Worm (Caenorhabditis elegans) whole organism, L1 larva: ENCODE data around the gene set-17.

Experiments used
- C04F5.9 ChIP-seq: sonication (generic microtip); optimal IDR thresholded peaks from 2 replicates; lab custom pipeline; 2016; ENCODE audit warnings: missing genetic modification characterization, missing compliant biosample characterization
- C16A3.4 ChIP-seq: fragments of 150-350 bp; optimal IDR thresholded peaks from 2 replicates; lab custom pipeline; 2014; ENCODE audit warnings: missing biosample characterization, missing genetic modification characterization
- Y116A8C.19 ChIP-seq: sonication (generic microtip); optimal IDR thresholded peaks from 2 replicates; lab custom pipeline; 2016; ENCODE audit warnings: missing compliant biosample characterization, missing genetic modification characterization, borderline replicate concordance
- aly-2 ChIP-seq: fragments of 150-350 bp; optimal IDR thresholded peaks from 2 replicates; lab custom pipeline; 2014; ENCODE audit warnings: missing biosample characterization, missing genetic modification characterization
- ama-1 ChIP-seq: fragments of 150-350 bp; optimal IDR thresholded peaks from 2 replicates; lab custom pipeline; 2014
- blmp-1 ChIP-seq: fragments of 150-350 bp; optimal IDR thresholded peaks from 2 replicates; lab custom pipeline; 2014; ENCODE audit warnings: missing biosample characterization, missing genetic modification characterization
- ceh-82 ChIP-seq, 3 experiments: fragments of 150-350 bp in 1 of 3; sonication (generic microtip) in 2 of 3; optimal IDR thresholded peaks; 2 replicates each; lab custom pipeline; 2014 to 2017; ENCODE audit warnings: missing biosample characterization in 3 of 3, missing genetic modification characterization in 3 of 3
- ceh-88 ChIP-seq: fragments of 200-800 bp; sonication (Bioruptor generic); IDR thresholded peaks from 2 replicates; pipeline ENCODE4 v1.3.6; 2022; ENCODE audit warnings: missing genetic modification characterization, missing compliant biosample characterization
- dpl-1 ChIP-seq, 3 experiments: fragments of 150-350 bp in 2 of 3; sonication (generic microtip) in 1 of 3; optimal IDR thresholded peaks; 2 replicates each; lab custom pipeline; 2014 to 2017; ENCODE audit warnings: missing biosample characterization in 3 of 3, missing genetic modification characterization in 3 of 3, missing genetic modification reagents in 3 of 3
- dsc-1 ChIP-seq: sonication (generic microtip); optimal IDR thresholded peaks from 2 replicates; lab custom pipeline; 2016; ENCODE audit warnings: mild to moderate bottlenecking, missing genetic modification characterization, missing compliant biosample characterization
- efl-1 ChIP-seq, 4 experiments: fragments of 150-350 bp; optimal IDR thresholded peaks in 3 of 4; peaks in 1 of 4; 1 replicate in 1 of 4; 2 replicates in 3 of 4; lab custom pipeline; 2014; ENCODE audit warnings: missing biosample characterization in 2 of 4, missing genetic modification characterization in 2 of 4, missing genetic modification reagents in 2 of 4
- egl-13 ChIP-seq: sonication (generic microtip); optimal IDR thresholded peaks from 2 replicates; lab custom pipeline; 2016; ENCODE audit warnings: missing genotype, missing genetic modification reagents, missing genetic modification characterization, missing compliant biosample characterization
- fkh-10 ChIP-seq: sonication (generic microtip); optimal IDR thresholded peaks from 2 replicates; lab custom pipeline; 2017; ENCODE audit warnings: missing biosample characterization, missing genetic modification reagents, missing genetic modification characterization
- fkh-4 ChIP-seq: sonication (generic microtip); optimal IDR thresholded peaks from 2 replicates; lab custom pipeline; 2016; ENCODE audit warnings: missing compliant biosample characterization, missing genetic modification characterization, borderline replicate concordance
- fkh-8 ChIP-seq: sonication (generic microtip); optimal IDR thresholded peaks from 2 replicates; lab custom pipeline; 2016; ENCODE audit warnings: mild to moderate bottlenecking, missing genetic modification characterization, missing compliant biosample characterization
- fos-1 ChIP-seq: fragments of 150-350 bp; optimal IDR thresholded peaks from 2 replicates; lab custom pipeline; 2014; ENCODE audit warnings: missing biosample characterization, missing genetic modification characterization
- hlh-4 ChIP-seq: sonication (generic microtip); optimal IDR thresholded peaks from 2 replicates; lab custom pipeline; 2016; ENCODE audit warnings: mild to moderate bottlenecking, missing genetic modification characterization, missing compliant biosample characterization
- irx-1 ChIP-seq: sonication (generic microtip); optimal IDR thresholded peaks from 2 replicates; lab custom pipeline; 2016; ENCODE audit warnings: missing genetic modification characterization, missing compliant biosample characterization
- lin-14 ChIP-seq: fragments of 200-800 bp; sonication (Bioruptor generic); optimal IDR thresholded peaks from 2 replicates; lab custom pipeline; 2018; ENCODE audit warnings: mild to moderate bottlenecking, missing genetic modification characterization, moderate library complexity, missing compliant biosample characterization
- lin-39 ChIP-seq: fragments of 150-350 bp; optimal IDR thresholded peaks from 2 replicates; lab custom pipeline; 2014; ENCODE audit warnings: missing biosample characterization, missing genetic modification reagents, missing genetic modification characterization
- lsy-2 ChIP-seq, 2 experiments: fragments of 150-350 bp; optimal IDR thresholded peaks; 2 replicates each; lab custom pipeline; 2014; ENCODE audit warnings: missing biosample characterization in 2 of 2, missing genetic modification characterization in 2 of 2
- mdl-1 ChIP-seq, 2 experiments: fragments of 150-350 bp; optimal IDR thresholded peaks; 2 replicates each; lab custom pipeline; 2014 to 2017; ENCODE audit warnings: missing biosample characterization in 2 of 2, missing genetic modification characterization in 2 of 2, inconsistent platforms in 1 of 2
- mep-1 ChIP-seq: fragments of 150-350 bp; optimal IDR thresholded peaks from 2 replicates; lab custom pipeline; 2014; ENCODE audit warnings: missing biosample characterization, missing genetic modification characterization
- nhr-12 ChIP-seq: sonication (generic microtip); optimal IDR thresholded peaks from 2 replicates; lab custom pipeline; 2017; ENCODE audit warnings: missing biosample characterization, missing genetic modification characterization
- nhr-19 ChIP-seq: fragments of 200-800 bp; sonication (Bioruptor generic); conservative IDR thresholded peaks from 2 replicates; pipeline ENCODE4 v1.3.6; 2022; ENCODE audit warnings: missing genetic modification characterization, missing compliant biosample characterization
- nhr-20 ChIP-seq: sonication (generic microtip); optimal IDR thresholded peaks from 2 replicates; lab custom pipeline; 2016; ENCODE audit warnings: mild to moderate bottlenecking, missing genetic modification characterization, missing compliant biosample characterization
- nhr-47 ChIP-seq: sonication (generic microtip); optimal IDR thresholded peaks from 2 replicates; lab custom pipeline; 2016; ENCODE audit warnings: mild to moderate bottlenecking, missing genetic modification characterization, moderate library complexity, missing compliant biosample characterization
- nhr-71 ChIP-seq: sonication (generic microtip); optimal IDR thresholded peaks from 2 replicates; lab custom pipeline; 2016; ENCODE audit warnings: mild to moderate bottlenecking, missing genetic modification characterization, moderate library complexity, missing compliant biosample characterization
- nhr-76 ChIP-seq: sonication (generic microtip); optimal IDR thresholded peaks from 2 replicates; lab custom pipeline; 2017; ENCODE audit warnings: missing biosample characterization, missing genetic modification characterization
- nhr-85 ChIP-seq: sonication (generic microtip); peaks from one replicate; lab custom pipeline; 2016; ENCODE audit warnings: missing genetic modification characterization, inconsistent platforms, missing compliant biosample characterization
- nhr-90 ChIP-seq: sonication (generic microtip); optimal IDR thresholded peaks from 2 replicates; lab custom pipeline; 2016; ENCODE audit warnings: mild to moderate bottlenecking, missing genetic modification characterization, missing compliant biosample characterization; ENCODE audit not compliant: poor library complexity
- pax-3 ChIP-seq: fragments of 200-800 bp; sonication (Bioruptor generic); optimal IDR thresholded peaks from 2 replicates; lab custom pipeline; 2018; ENCODE audit warnings: mild to moderate bottlenecking, missing genetic modification characterization, moderate library complexity, missing compliant biosample characterization
- pqm-1 ChIP-seq: sonication (generic microtip); optimal IDR thresholded peaks from 3 replicates; lab custom pipeline; 2017; ENCODE audit warnings: missing biosample characterization, missing genetic modification characterization
- rnt-1 ChIP-seq: sonication (generic microtip); optimal IDR thresholded peaks from 2 replicates; lab custom pipeline; 2016; ENCODE audit warnings: mild to moderate bottlenecking, missing genetic modification characterization, moderate library complexity, missing compliant biosample characterization
- snpc-4 ChIP-seq: fragments of 150-350 bp; optimal IDR thresholded peaks from 2 replicates; lab custom pipeline; 2014; ENCODE audit warnings: missing biosample characterization, missing genetic modification characterization
- snu-23 ChIP-seq: sonication (generic microtip); optimal IDR thresholded peaks from 2 replicates; lab custom pipeline; 2016; ENCODE audit warnings: missing genetic modification characterization, missing compliant biosample characterization
- sptf-1 ChIP-seq: fragments of 150-350 bp; optimal IDR thresholded peaks from 2 replicates; lab custom pipeline; 2014; ENCODE audit warnings: missing biosample characterization, missing genetic modification characterization
- sup-37 ChIP-seq: fragments of 200-800 bp; sonication (Bioruptor generic); optimal IDR thresholded peaks from 2 replicates; lab custom pipeline; 2018; ENCODE audit warnings: mild to moderate bottlenecking, missing genetic modification characterization, missing compliant biosample characterization
- tbx-2 ChIP-seq: sonication (generic microtip); optimal IDR thresholded peaks from 2 replicates; lab custom pipeline; 2016; ENCODE audit warnings: missing genetic modification characterization, missing compliant biosample characterization
- tlp-1 ChIP-seq: fragments of 150-350 bp; optimal IDR thresholded peaks from 2 replicates; lab custom pipeline; 2014; ENCODE audit warnings: missing biosample characterization, missing genetic modification characterization
- unc-130 ChIP-seq: fragments of 150-350 bp; optimal IDR thresholded peaks from 2 replicates; lab custom pipeline; 2017; ENCODE audit warnings: missing biosample characterization, missing genetic modification characterization, inconsistent platforms
- unc-62 ChIP-seq: fragments of 150-350 bp; optimal IDR thresholded peaks from 2 replicates; lab custom pipeline; 2014; ENCODE audit warnings: missing biosample characterization, missing genetic modification reagents, missing genetic modification characterization
- unc-86 ChIP-seq: sonication (generic microtip); optimal IDR thresholded peaks from 2 replicates; lab custom pipeline; 2016; ENCODE audit warnings: missing genetic modification characterization, missing compliant biosample characterization
- unc-98 ChIP-seq: fragments of 200-800 bp; sonication (Bioruptor generic); IDR thresholded peaks from 2 replicates; pipeline ENCODE4 v1.3.6; 2022; ENCODE audit warnings: missing genetic modification characterization, missing compliant biosample characterization
- vab-15 ChIP-seq: sonication (generic microtip); optimal IDR thresholded peaks from 2 replicates; lab custom pipeline; 2017; ENCODE audit warnings: missing genotype, mild to moderate bottlenecking, missing genetic modification characterization, missing compliant biosample characterization
- zag-1 ChIP-seq: fragments of 150-350 bp; optimal IDR thresholded peaks from 2 replicates; lab custom pipeline; 2014; ENCODE audit warnings: missing biosample characterization, missing genetic modification characterization
- zip-4 ChIP-seq: fragments of 200-800 bp; sonication (Bioruptor generic); optimal IDR thresholded peaks from 2 replicates; lab custom pipeline; 2018; ENCODE audit warnings: mild to moderate bottlenecking, missing genetic modification characterization, moderate library complexity, missing compliant biosample characterization
- ztf-4 ChIP-seq: fragments of 150-350 bp; optimal IDR thresholded peaks from 2 replicates; lab custom pipeline; 2014; ENCODE audit warnings: missing biosample characterization, missing genetic modification characterization

set-17 gene

DNA sequence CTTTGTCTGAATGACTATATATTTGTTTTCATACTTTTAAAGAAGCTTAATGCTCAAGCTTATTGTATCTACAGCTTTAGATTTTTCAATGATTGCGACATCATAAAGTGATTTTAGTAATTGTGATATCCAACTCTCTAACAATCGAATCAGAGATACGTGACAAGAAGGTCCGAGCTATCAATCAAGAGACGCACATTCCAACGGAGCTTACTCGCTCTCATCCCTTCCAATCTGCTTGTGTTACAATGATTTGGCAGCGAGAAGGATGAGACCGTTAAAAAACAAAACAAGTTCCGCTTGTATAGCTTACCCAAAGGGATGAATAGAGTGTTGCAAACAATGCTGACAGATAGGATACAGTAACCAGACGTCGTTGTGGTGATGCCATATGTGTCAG is 21.2 kb upstream of the set-17 start:
- no peak for TF ChIP-seq snpc-4 (tag; lab: Kevin White, UChicago)
- TF ChIP-seq efl-1 (optimal IDR thresholded peaks at IDR 0.05; lab: Kevin White, UChicago), result no peak
- peak in 1 of 2 experiments; percentile 65 for TF ChIP-seq efl-1 (GFP tag; optimal IDR thresholded peaks at IDR 0.05 in 1 of 2; lab: Kevin White, UChicago)
- TF ChIP-seq nhr-71 (tag; lab: Kevin White, UChicago), result peak; percentile 15
- no peak for TF ChIP-seq egl-13 (tag; lab: Kevin White, UChicago)
- no peak for TF ChIP-seq vab-15
- no peak for TF ChIP-seq Y116A8C.19 (tag; lab: Kevin White, UChicago)
- no peak for TF ChIP-seq tlp-1 (tag; lab: Kevin White, UChicago)
- no peak for TF ChIP-seq zip-4 (GFP tag; lab: Kevin White, UChicago)
- TF ChIP-seq fkh-10, result no peak
- TF ChIP-seq nhr-19 (GFP tag; lab: Robert Waterston, UW), result no peak
- no peak for TF ChIP-seq pqm-1 (tag; lab: Kevin White, UChicago)
- TF ChIP-seq unc-62 (GFP tag; lab: Kevin White, UChicago), result no peak
- TF ChIP-seq ceh-82 (tag; optimal IDR thresholded peaks at IDR 0.05; lab: Kevin White, UChicago), result no peak
- TF ChIP-seq sup-37 (GFP tag; lab: Kevin White, UChicago), result no peak
- peak; percentile 42 for TF ChIP-seq lin-14 (GFP tag; lab: Kevin White, UChicago)
- peak; percentile 42 for TF ChIP-seq unc-130 (tag; lab: Kevin White, UChicago)
- TF ChIP-seq C16A3.4, result no peak
- no peak for TF ChIP-seq blmp-1 (tag; lab: Kevin White, UChicago)
- no peak for TF ChIP-seq snu-23 (GFP tag; lab: Kevin White, UChicago)
- peak; percentile 62 for TF ChIP-seq rnt-1 (tag; lab: Kevin White, UChicago)
- TF ChIP-seq ama-1, result peak; percentile 9
- no peak for TF ChIP-seq nhr-20 (tag; lab: Kevin White, UChicago)
- no peak for TF ChIP-seq nhr-76 (tag; lab: Kevin White, UChicago)
- TF ChIP-seq mep-1 (tag; lab: Kevin White, UChicago), result no peak
- TF ChIP-seq fkh-8, result no peak

DNA sequence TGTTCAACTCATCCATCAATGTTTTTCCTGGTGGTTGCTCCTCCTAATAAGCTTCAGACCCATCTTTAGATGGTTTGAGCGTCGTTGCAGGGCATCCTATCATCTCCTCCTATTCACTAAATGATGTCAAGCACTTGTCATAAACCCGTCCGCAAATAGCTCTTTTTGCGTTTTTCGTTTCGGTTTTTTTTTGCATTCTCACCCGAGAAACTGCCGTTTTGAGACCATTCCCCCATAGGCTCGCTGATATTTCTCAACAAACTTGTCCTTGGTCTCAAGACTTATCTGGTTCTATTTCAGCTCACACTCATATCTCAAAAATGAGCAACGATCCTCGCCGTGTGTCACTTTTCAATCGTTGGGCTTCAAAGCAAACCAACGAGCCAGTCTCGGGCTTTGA is 20.1 kb upstream of the set-17 start, which contains the start of gene cal-2:
Gene cal-2 (plus strand): TSS at position 301 of the 400 bp plus-strand sequence.
- TF ChIP-seq unc-86 (tag; lab: Kevin White, UChicago) (no peak), dsc-1 (tag; lab: Kevin White, UChicago) (peak; percentile 1)

- TF ChIP-seq pax-3 (tag; lab: Kevin White, UChicago), result no peak
- TF ChIP-seq nhr-85, result no peak
- TF ChIP-seq nhr-12, result no peak
- no peak for TF ChIP-seq hlh-4 (tag; lab: Kevin White, UChicago)
- peak; percentile 22 for TF ChIP-seq nhr-47 (tag; lab: Kevin White, UChicago)
- no peak for TF ChIP-seq ceh-88 (GFP tag; lab: Robert Waterston, UW)
- peak; percentile 77 for TF ChIP-seq lin-14 (GFP tag; lab: Kevin White, UChicago)
- no peak for TF ChIP-seq ztf-4 (tag; lab: Kevin White, UChicago)
- peak; percentile 89 for TF ChIP-seq nhr-71 (tag; lab: Kevin White, UChicago)
- TF ChIP-seq unc-130 (tag; lab: Kevin White, UChicago), result peak; percentile 92
- TF ChIP-seq zag-1, result no peak
- peak in 1 of 3 experiments; percentile 14 for TF ChIP-seq dpl-1 (GFP tag; optimal IDR thresholded peaks at IDR 0.05; lab: Kevin White, UChicago)
- TF ChIP-seq snu-23 (GFP tag; lab: Kevin White, UChicago), result peak; percentile 55
- TF ChIP-seq lin-39 (tag; lab: Kevin White, UChicago), result no peak
- TF ChIP-seq sptf-1 (tag; lab: Kevin White, UChicago), result no peak
- no peak for TF ChIP-seq ama-1
- TF ChIP-seq lsy-2 (tag; optimal IDR thresholded peaks at IDR 0.05; lab: Kevin White, UChicago), result peak; percentile 33 to 71
- no peak for TF ChIP-seq sup-37 (GFP tag; lab: Kevin White, UChicago)
- TF ChIP-seq nhr-20 (tag; lab: Kevin White, UChicago), result peak; percentile 53
- no peak for TF ChIP-seq C04F5.9
- TF ChIP-seq nhr-76 (tag; lab: Kevin White, UChicago), result no peak
- peak in 1 of 2 experiments; percentile 63 for TF ChIP-seq mdl-1 (tag; optimal IDR thresholded peaks at IDR 0.05; lab: Kevin White, UChicago)
- TF ChIP-seq ceh-82 (tag; optimal IDR thresholded peaks at IDR 0.05; lab: Kevin White, UChicago), result no peak
- no peak for TF ChIP-seq fos-1 (tag; lab: Kevin White, UChicago)
- no peak for TF ChIP-seq fkh-4 (tag; lab: Kevin White, UChicago)
- TF ChIP-seq irx-1 (tag; lab: Kevin White, UChicago), result no peak
- TF ChIP-seq tbx-2 (tag; lab: Kevin White, UChicago), result peak; percentile 35
- TF ChIP-seq nhr-19 (GFP tag; lab: Robert Waterston, UW), result peak; percentile 66
- TF ChIP-seq unc-98 (GFP tag; lab: Robert Waterston, UW), result 0 out of 2 replicates have a peak, but pooled peaks have one; percentile 3
- TF ChIP-seq nhr-90, result no peak
- no peak for TF ChIP-seq aly-2 (tag; lab: Kevin White, UChicago)
Measured at ce11 chrII:8959081-8959480, 18.8 kb upstream of the set-17 start.
